Worm (Caenorhabditis elegans) whole organism, L3 larva: ENCODE measurements around the gene pyk-2.
A peak's percentile ranks its signal among the peaks of the same experiment; 100 is the strongest.

ENCODE experiments used
- aly-2 ChIP-seq: fragments of 150-350 bp; optimal IDR thresholded peaks from 2 replicates; lab custom pipeline; 2014; ENCODE audit warnings: missing biosample characterization, missing genetic modification characterization
- ama-1 ChIP-seq: fragments of 150-350 bp; optimal IDR thresholded peaks from 2 replicates; lab custom pipeline; 2018
- ceh-16 ChIP-seq: sonication (generic microtip); optimal IDR thresholded peaks from 2 replicates; lab custom pipeline; 2017; ENCODE audit warnings: missing biosample characterization, missing genetic modification characterization
- ceh-28 ChIP-seq: fragments of 150-350 bp; optimal IDR thresholded peaks from 2 replicates; lab custom pipeline; 2014; ENCODE audit warnings: missing biosample characterization, missing genetic modification reagents, missing genetic modification characterization
- ceh-82 ChIP-seq: fragments of 150-350 bp; optimal IDR thresholded peaks from 2 replicates; lab custom pipeline; 2014; ENCODE audit warnings: missing biosample characterization, missing genetic modification characterization
- daf-12 ChIP-seq: fragments of 150-350 bp; optimal IDR thresholded peaks from 2 replicates; lab custom pipeline; 2014; ENCODE audit warnings: missing biosample characterization, missing genetic modification reagents, missing genetic modification characterization
- egl-27 ChIP-seq: sonication (generic microtip); optimal IDR thresholded peaks from 4 replicates; lab custom pipeline; 2017; ENCODE audit warnings: missing biosample characterization, missing genetic modification reagents, missing genetic modification characterization
- elt-1 ChIP-seq: fragments of 150-350 bp; optimal IDR thresholded peaks from 2 replicates; lab custom pipeline; 2014; ENCODE audit warnings: missing biosample characterization, missing genetic modification characterization
- elt-2 ChIP-seq: sonication (generic microtip); optimal IDR thresholded peaks from 2 replicates; lab custom pipeline; 2016; ENCODE audit warnings: missing genetic modification reagents, mild to moderate bottlenecking, missing genetic modification characterization, missing compliant biosample characterization
- eor-1 ChIP-seq, 2 experiments: fragments of 150-350 bp; optimal IDR thresholded peaks; 2 replicates each; lab custom pipeline; 2014 to 2018; ENCODE audit warnings: missing biosample characterization in 2 of 2, missing genetic modification characterization in 2 of 2
- fkh-10 ChIP-seq: sonication (generic microtip); optimal IDR thresholded peaks from 2 replicates; lab custom pipeline; 2017; ENCODE audit warnings: missing biosample characterization, missing genetic modification reagents, missing genetic modification characterization
- fkh-2 ChIP-seq: fragments of 150-350 bp; optimal IDR thresholded peaks from 2 replicates; lab custom pipeline; 2014; ENCODE audit warnings: missing biosample characterization, missing genetic modification reagents, missing genetic modification characterization
- fos-1 ChIP-seq: fragments of 150-350 bp; optimal IDR thresholded peaks from 2 replicates; lab custom pipeline; 2014; ENCODE audit warnings: missing biosample characterization, missing genetic modification characterization
- hmg-11 ChIP-seq: sonication (generic microtip); optimal IDR thresholded peaks from 2 replicates; lab custom pipeline; 2016; ENCODE audit warnings: missing genetic modification characterization, missing compliant biosample characterization
- jun-1 ChIP-seq: fragments of 150-350 bp; optimal IDR thresholded peaks from 2 replicates; lab custom pipeline; 2014; ENCODE audit warnings: missing biosample characterization, missing genetic modification reagents, missing genetic modification characterization
- lin-15B ChIP-seq: fragments of 150-350 bp; optimal IDR thresholded peaks from 2 replicates; lab custom pipeline; 2014; ENCODE audit warnings: missing biosample characterization, missing genetic modification characterization
- lsy-12 ChIP-seq: sonication (generic microtip); optimal IDR thresholded peaks from 2 replicates; lab custom pipeline; 2016; ENCODE audit warnings: mild to moderate bottlenecking, missing genetic modification characterization, missing compliant biosample characterization
- mdl-1 ChIP-seq: fragments of 150-350 bp; optimal IDR thresholded peaks from 2 replicates; lab custom pipeline; 2014; ENCODE audit warnings: missing biosample characterization, missing genetic modification characterization
- mml-1 ChIP-seq: fragments of 150-350 bp; sonication (generic microtip); optimal IDR thresholded peaks from 3 replicates; lab custom pipeline; 2014; ENCODE audit warnings: missing biosample characterization, missing genetic modification characterization
- nfya-1 ChIP-seq: sonication (generic microtip); optimal IDR thresholded peaks from 2 replicates; lab custom pipeline; 2017; ENCODE audit warnings: missing genetic modification characterization, mild to moderate bottlenecking, missing compliant biosample characterization, antibody characterized with exemption, moderate library complexity; ENCODE audit not compliant: insufficient read depth
- nhr-11 ChIP-seq: fragments of 150-350 bp; optimal IDR thresholded peaks from 2 replicates; lab custom pipeline; 2014; ENCODE audit warnings: missing biosample characterization, missing genetic modification characterization
- nhr-12 ChIP-seq: fragments of 150-350 bp; optimal IDR thresholded peaks from 2 replicates; lab custom pipeline; 2014; ENCODE audit warnings: missing biosample characterization, missing genetic modification characterization
- nhr-23 ChIP-seq: fragments of 150-350 bp; optimal IDR thresholded peaks from 2 replicates; lab custom pipeline; 2014; ENCODE audit warnings: missing biosample characterization, missing genetic modification reagents, missing genetic modification characterization
- nhr-237 ChIP-seq: fragments of 150-350 bp; optimal IDR thresholded peaks from 2 replicates; lab custom pipeline; 2014; ENCODE audit warnings: missing biosample characterization, missing genetic modification characterization
- nhr-28 ChIP-seq: fragments of 150-350 bp; optimal IDR thresholded peaks from 2 replicates; lab custom pipeline; 2014; ENCODE audit warnings: missing biosample characterization, missing genetic modification characterization
- nhr-76 ChIP-seq: fragments of 150-350 bp; sonication (generic microtip); optimal IDR thresholded peaks from 5 replicates; lab custom pipeline; 2014; ENCODE audit warnings: missing biosample characterization, missing genetic modification characterization
- pha-4 ChIP-seq: fragments of 150-350 bp; optimal IDR thresholded peaks from 2 replicates; lab custom pipeline; 2014; ENCODE audit warnings: missing biosample characterization, missing genetic modification reagents, missing genetic modification characterization
- pqm-1 ChIP-seq: fragments of 150-350 bp; optimal IDR thresholded peaks from 2 replicates; lab custom pipeline; 2017; ENCODE audit warnings: missing biosample characterization, missing genetic modification characterization, inconsistent platforms
- sea-2 ChIP-seq: fragments of 150-350 bp; sonication (generic microtip); optimal IDR thresholded peaks from 4 replicates; lab custom pipeline; 2014; ENCODE audit warnings: missing biosample characterization, missing genetic modification reagents, missing genetic modification characterization
- skn-1 ChIP-seq: fragments of 150-350 bp; optimal IDR thresholded peaks from 2 replicates; lab custom pipeline; 2014; ENCODE audit warnings: missing biosample characterization, missing genetic modification characterization
- snpc-4 ChIP-seq: fragments of 150-350 bp; optimal IDR thresholded peaks from 2 replicates; lab custom pipeline; 2014; ENCODE audit warnings: missing biosample characterization, missing genetic modification characterization
- unc-39 ChIP-seq: sonication (generic microtip); optimal IDR thresholded peaks from 4 replicates; lab custom pipeline; 2017; ENCODE audit warnings: missing biosample characterization, missing genetic modification characterization
- unc-62 ChIP-seq: fragments of 150-350 bp; sonication (generic microtip); optimal IDR thresholded peaks from 4 replicates; lab custom pipeline; 2014; ENCODE audit warnings: missing biosample characterization, missing genetic modification reagents, missing genetic modification characterization
- zag-1 ChIP-seq: fragments of 150-350 bp; optimal IDR thresholded peaks from 2 replicates; lab custom pipeline; 2014; ENCODE audit warnings: missing biosample characterization, missing genetic modification characterization
- ztf-11 ChIP-seq: fragments of 150-350 bp; optimal IDR thresholded peaks from 2 replicates; lab custom pipeline; 2014; ENCODE audit warnings: missing biosample characterization, missing genetic modification characterization
- ztf-4 ChIP-seq: fragments of 150-350 bp; optimal IDR thresholded peaks from 2 replicates; lab custom pipeline; 2014; ENCODE audit warnings: missing biosample characterization, missing genetic modification characterization

Gene pyk-2

DNA sequence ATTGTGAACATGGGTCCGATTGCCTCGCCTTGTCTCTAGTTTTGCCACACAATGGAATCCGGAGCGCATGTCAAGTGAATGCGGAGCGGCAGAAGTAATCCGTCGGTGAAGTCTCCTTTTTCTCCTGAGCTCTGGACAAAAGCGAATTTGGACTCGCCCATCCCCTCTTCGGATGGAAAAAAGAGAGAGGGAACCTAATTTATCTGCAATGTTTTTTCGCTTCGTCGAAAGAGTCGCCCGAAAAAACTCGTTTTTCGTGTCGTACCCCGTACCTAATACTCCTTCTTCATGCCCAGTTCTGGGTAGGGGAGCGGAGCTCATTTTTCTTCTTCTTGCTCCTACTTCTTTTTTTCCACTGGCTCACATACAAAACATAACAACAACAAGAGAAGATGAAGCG lies 39.6 kb upstream of the pyk-2 start:
- TF ChIP-seq snpc-4 (no peak), sea-2 (GFP tag; lab: Kevin White, UChicago) (no peak), hmg-11 (tag; lab: Kevin White, UChicago) (no peak), skn-1 (tag; lab: Kevin White, UChicago) (no peak), unc-62 (GFP tag; lab: Kevin White, UChicago) (no peak), pha-4 (no peak), lsy-12 (tag; lab: Kevin White, UChicago) (no peak), jun-1 (no peak), fkh-2 (no peak), nhr-237 (tag; lab: Kevin White, UChicago) (no peak), nhr-28 (no peak)

DNA sequence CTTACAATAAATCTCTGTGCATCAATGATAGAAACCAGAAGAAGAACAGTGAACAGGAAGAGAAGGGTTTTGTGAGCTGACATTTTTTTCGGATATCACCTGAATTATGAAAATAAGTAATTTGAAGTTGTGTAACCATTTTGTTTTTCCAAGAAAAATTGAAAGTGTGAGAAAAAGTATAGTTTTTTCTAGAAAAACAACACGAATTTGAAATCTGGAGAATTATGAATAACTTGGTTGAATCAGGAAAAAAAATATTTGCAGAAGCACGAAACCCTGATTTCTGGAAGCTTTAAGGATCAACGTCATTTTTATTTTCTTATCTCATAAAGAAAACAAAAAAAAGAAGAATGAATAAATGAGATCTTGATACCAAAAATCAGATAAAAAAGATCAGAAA lies 35.2 kb upstream of the pyk-2 start, which contains the start of gene F13E9.12:
Gene F13E9.12, minus strand, starts transcription at position 101 of the 400 bp plus-strand sequence.
- TF ChIP-seq fos-1 (tag; lab: Kevin White, UChicago), result no peak
- no peak for TF ChIP-seq zag-1
- TF ChIP-seq elt-1 (tag; lab: Kevin White, UChicago), result peak; percentile 35
- TF ChIP-seq daf-12 (tag; lab: Kevin White, UChicago), result no peak

DNA sequence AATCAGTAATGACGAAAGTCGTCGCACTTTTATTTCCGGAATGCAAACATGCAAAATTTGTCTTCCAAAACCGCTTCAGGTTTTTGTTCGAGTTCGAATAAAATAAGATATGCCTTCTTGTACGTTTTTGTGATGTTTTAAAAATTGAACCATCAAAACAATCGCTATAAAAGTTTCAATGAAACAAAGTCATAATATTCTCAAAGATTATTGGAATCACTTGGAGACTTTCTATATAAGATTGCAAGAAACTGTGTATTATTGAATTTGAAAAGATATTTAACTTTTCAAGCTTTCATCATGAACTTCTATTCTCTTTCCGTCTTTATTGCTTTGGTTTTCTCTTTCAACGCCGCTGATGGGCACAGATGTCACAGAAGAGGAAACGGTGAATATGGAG lies 32.9 kb upstream of the pyk-2 start, which contains the start of gene fipr-14:
Gene fipr-14, plus strand, starts transcription at position 301 of the 400 bp plus-strand sequence.
- TF ChIP-seq aly-2 (tag; lab: Kevin White, UChicago) (no peak), nhr-76 (no peak), ceh-28 (tag; lab: Kevin White, UChicago) (no peak), mml-1 (tag; lab: Kevin White, UChicago) (no peak), nfya-1 (tag; lab: Kevin White, UChicago) (no peak), sea-2 (GFP tag; lab: Kevin White, UChicago) (no peak), ceh-82 (tag; lab: Kevin White, UChicago) (no peak), unc-39 (tag; lab: Kevin White, UChicago) (no peak), elt-2 (tag; lab: Kevin White, UChicago) (no peak), nhr-28 (no peak), zag-1 (no peak), pha-4 (no peak), ceh-16 (tag; lab: Kevin White, UChicago) (no peak), pqm-1 (tag; lab: Kevin White, UChicago) (no peak), ztf-11 (tag; lab: Kevin White, UChicago) (no peak), ama-1 (lab: Kevin White, UChicago) (no peak), fos-1 (tag; lab: Kevin White, UChicago) (no peak), eor-1 (tag; optimal IDR thresholded peaks at IDR 0.05; lab: Kevin White, UChicago) (no peak), nhr-11 (tag; lab: Kevin White, UChicago) (no peak)

DNA sequence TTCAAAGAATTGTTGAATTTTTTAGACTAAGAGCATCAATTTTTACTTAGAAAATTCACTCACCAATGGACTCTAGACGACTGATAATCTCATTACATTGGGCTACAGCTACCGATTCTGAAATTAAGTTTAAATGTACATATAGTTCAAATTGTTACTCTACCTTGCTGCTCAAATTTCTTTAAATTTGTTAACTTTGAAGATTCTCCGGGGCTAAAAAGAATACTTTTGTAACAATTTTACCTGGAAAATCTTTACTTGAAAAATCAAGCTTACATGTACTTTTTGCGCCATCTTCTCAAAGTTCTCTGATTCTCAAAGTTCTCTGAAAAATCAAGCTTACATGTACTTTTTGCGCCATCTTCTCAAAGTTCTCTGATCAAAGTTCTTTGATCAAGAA lies 30.2 kb upstream of the pyk-2 start, which contains the start of gene sdz-13:
Gene sdz-13, minus strand, starts transcription at position 101 of the 400 bp plus-strand sequence.
- no peak for TF ChIP-seq mml-1 (tag; lab: Kevin White, UChicago)
- TF ChIP-seq ztf-4 (tag; lab: Kevin White, UChicago), result no peak
- TF ChIP-seq eor-1 (tag; optimal IDR thresholded peaks at IDR 0.05; lab: Kevin White, UChicago), result no peak
- TF ChIP-seq, all 47 proteins: peak for 0

DNA sequence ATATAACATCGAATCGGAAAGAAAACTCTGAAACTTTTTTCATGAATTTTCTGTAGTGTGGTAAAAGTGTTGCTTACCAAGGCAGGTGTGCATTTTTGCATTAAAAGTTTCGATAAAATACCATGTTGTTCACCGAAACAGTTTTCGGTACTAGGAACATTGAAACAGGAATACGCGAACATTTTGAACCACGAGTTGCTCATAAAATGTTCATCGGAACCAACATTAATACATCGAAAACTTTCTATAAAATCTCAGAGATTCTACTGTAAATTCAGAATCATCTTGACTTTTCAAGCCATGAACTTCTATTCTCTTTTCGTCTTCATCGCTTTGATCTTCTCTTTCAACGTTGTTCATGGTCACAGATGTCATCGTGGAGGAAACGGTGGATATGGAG lies 29.4 kb upstream of the pyk-2 start, which contains the start of gene fipr-15:
Gene fipr-15, plus strand, starts transcription at position 301 of the 400 bp plus-strand sequence.
- TF ChIP-seq fkh-10 (GFP tag; lab: Kevin White, UChicago), result no peak
- TF ChIP-seq nfya-1 (tag; lab: Kevin White, UChicago), result no peak
- no peak for TF ChIP-seq ceh-28 (tag; lab: Kevin White, UChicago)
- TF ChIP-seq nhr-237 (tag; lab: Kevin White, UChicago), result no peak
- no peak for TF ChIP-seq ceh-16 (tag; lab: Kevin White, UChicago)
- TF ChIP-seq aly-2 (tag; lab: Kevin White, UChicago), result no peak
- no peak for TF ChIP-seq daf-12 (tag; lab: Kevin White, UChicago)
- no peak for TF ChIP-seq pqm-1 (tag; lab: Kevin White, UChicago)
- no peak for TF ChIP-seq skn-1 (tag; lab: Kevin White, UChicago)
- TF ChIP-seq sea-2 (GFP tag; lab: Kevin White, UChicago), result no peak
- no peak for TF ChIP-seq pha-4
- no peak for TF ChIP-seq egl-27
- no peak for TF ChIP-seq lin-15B
- TF ChIP-seq nhr-23 (tag; lab: Kevin White, UChicago), result no peak
- no peak for TF ChIP-seq nhr-12 (tag; lab: Kevin White, UChicago)
- no peak for TF ChIP-seq fos-1 (tag; lab: Kevin White, UChicago)
- TF ChIP-seq mdl-1 (tag; lab: Kevin White, UChicago), result no peak
- TF ChIP-seq jun-1, result no peak
